Worm (Caenorhabditis elegans): ENCODE data around the gene srt-31.
A peak's percentile ranks its signal among the peaks of the same experiment; 100 is the strongest.

srt-31 gene

DNA sequence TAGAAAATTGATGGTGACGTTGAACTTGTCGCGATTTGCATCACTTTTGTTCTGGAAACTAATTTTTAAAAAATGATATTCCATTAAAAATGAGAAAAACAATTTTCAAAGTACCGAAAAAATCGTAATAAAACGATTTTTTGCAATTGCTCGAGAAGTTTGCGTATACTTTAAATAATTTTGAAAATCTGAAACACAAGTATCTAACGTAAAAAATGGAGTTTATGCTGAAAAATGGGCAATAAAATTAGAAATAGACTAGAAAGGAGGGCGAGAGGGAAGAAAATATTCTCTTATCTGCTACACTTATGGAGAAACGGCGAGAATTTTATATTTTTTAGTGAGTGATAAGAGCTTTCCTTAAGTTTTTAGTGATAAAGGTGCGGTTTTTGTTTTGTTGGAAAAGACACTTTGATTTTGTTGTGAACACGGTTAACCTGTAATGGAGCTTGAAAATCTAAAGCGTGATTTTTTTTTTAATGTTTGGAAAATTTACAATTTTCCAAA lies 10.7 kb downstream of the srt-31 start, which contains the start of gene nhr-130 (continued):
- TF ChIP-seq mdl-1 (tag; optimal IDR thresholded peaks at IDR 0.05) (no peak), lin-39 (tag; optimal IDR thresholded peaks at IDR 0.05) (no peak), tag-97 (GFP tag; IDR thresholded peaks at IDR 0.05) (no peak), lir-3 (tag; optimal IDR thresholded peaks at IDR 0.05) (no peak), madf-5 (GFP tag; IDR thresholded peaks at IDR 0.05) (no peak), zip-11 (GFP tag; IDR thresholded peaks at IDR 0.05) (no peak), nhr-11 (tag; optimal IDR thresholded peaks at IDR 0.05) (no peak), dve-1 (tag; optimal IDR thresholded peaks at IDR 0.05; ENCODE audit: insufficient read depth) (peak; percentile 65), nhr-77 (tag; optimal IDR thresholded peaks at IDR 0.05) (peak; percentile 48), set-16 (GFP tag; IDR thresholded peaks at IDR 0.05) (no peak), nhr-102 (tag; optimal IDR thresholded peaks at IDR 0.05) (peak; percentile 1), fkh-10 (GFP tag; optimal IDR thresholded peaks at IDR 0.05) (no peak), spr-1 (tag; optimal IDR thresholded peaks at IDR 0.05) (no peak), pqm-1 (tag; optimal IDR thresholded peaks at IDR 0.05) (peak; percentile 81), lin-29 (GFP tag; IDR thresholded peaks at IDR 0.05) (no peak), daf-8 (GFP tag; IDR thresholded peaks at IDR 0.05) (no peak), unc-62 (GFP tag; optimal IDR thresholded peaks at IDR 0.05 in 1 of 2) (no peak), unc-62 (tag; optimal IDR thresholded peaks at IDR 0.05) (no peak)

ce11 chrV:484285-484890 lies 11.7 kb downstream of the srt-31 start, which contains the start of gene nhr-212:
Gene nhr-212 (plus strand): TSS chrV:484857.
- TF ChIP-seq snpc-1.2 (GFP tag; IDR thresholded peaks at IDR 0.05) = no peak
- TF ChIP-seq daf-16 (GFP tag; optimal IDR thresholded peaks at IDR 0.05) = no peak
- peak; percentile 47 for TF ChIP-seq daf-16 (tag; optimal IDR thresholded peaks at IDR 0.05)
- TF ChIP-seq hlh-11 (tag; optimal IDR thresholded peaks at IDR 0.05) = peak; percentile 26
- TF ChIP-seq hlh-30 (tag; optimal IDR thresholded peaks at IDR 0.05; ENCODE audit: insufficient read depth) = peak; percentile 28
- no peak for TF ChIP-seq madf-9 (GFP tag; conservative IDR thresholded peaks at IDR 0.05)
- peak; percentile 13 for TF ChIP-seq pqm-1 (tag; optimal IDR thresholded peaks at IDR 0.05)
- peak; percentile 25; the same call in 1 of the 2 replicates for TF ChIP-seq dmd-6 (GFP tag; IDR thresholded peaks at IDR 0.05)
- TF ChIP-seq nhr-28 (tag; optimal IDR thresholded peaks at IDR 0.05) = peak; percentile 82
- peak; percentile 45 for TF ChIP-seq dve-1 (tag; optimal IDR thresholded peaks at IDR 0.05; ENCODE audit: insufficient read depth)
- TF ChIP-seq mxl-3 (GFP tag; optimal IDR thresholded peaks at IDR 0.05) = no peak
- TF ChIP-seq tra-1 (GFP tag; IDR thresholded peaks at IDR 0.05) = 0 out of 2 replicates have a peak, but pooled peaks have one; percentile 16
- TF ChIP-seq php-3 (GFP tag; IDR thresholded peaks at IDR 0.05) = 0 out of 2 replicates have a peak, but pooled peaks have one; percentile 10
- TF ChIP-seq spr-3 (GFP tag; optimal IDR thresholded peaks at IDR 0.05) = no peak

- TF ChIP-seq Y48G9A.11 (GFP tag; IDR thresholded peaks at IDR 0.05) (no peak), nhr-28 (tag; optimal IDR thresholded peaks at IDR 0.05) (no peak), unc-39 (tag; optimal IDR thresholded peaks at IDR 0.05) (no peak), F37D6.2 (tag; optimal IDR thresholded peaks at IDR 0.05) (no peak), daf-16 (GFP tag; optimal IDR thresholded peaks at IDR 0.05) (no peak), daf-16 (tag; optimal IDR thresholded peaks at IDR 0.05) (no peak), arid-1 (GFP tag; conservative IDR thresholded peaks at IDR 0.05) (no peak), nhr-42 (GFP tag; IDR thresholded peaks at IDR 0.05) (no peak), rbr-2 (tag; optimal IDR thresholded peaks at IDR 0.05) (no peak), hlh-30 (tag; optimal IDR thresholded peaks at IDR 0.05; ENCODE audit: insufficient read depth) (no peak), ctbp-1 (GFP tag; IDR thresholded peaks at IDR 0.05) (no peak), lir-3 (tag; optimal IDR thresholded peaks at IDR 0.05) (no peak), zag-1 (tag; optimal IDR thresholded peaks at IDR 0.05) (no peak), mxl-2 (GFP tag; conservative IDR thresholded peaks at IDR 0.05) (no peak), gei-8 (GFP tag; optimal IDR thresholded peaks at IDR 0.05) (no peak), lin-13 (GFP tag; optimal IDR thresholded peaks at IDR 0.05) (no peak), nhr-76 (tag; optimal IDR thresholded peaks at IDR 0.05) (no peak), sdz-12 (GFP tag; optimal IDR thresholded peaks at IDR 0.05) (no peak), nhr-25 (tag; optimal IDR thresholded peaks at IDR 0.05; ENCODE audit: borderline replicate concordance, insufficient read depth) (no peak)
Observed at ce11 chrV:486684-487083, 14.0 kb downstream of the srt-31 start, which contains the start of gene nhr-211. Gene nhr-211 (plus strand): TSS chrV:486984.
